Worm (Caenorhabditis elegans) whole organism, L4 larva: ENCODE results near the gene bcs-1.
A peak's percentile ranks its signal among the peaks of the same experiment; 100 is the strongest.

Experiments used
- F26F4.8 ChIP-seq: fragments of 200-800 bp; sonication (Bioruptor generic); conservative IDR thresholded peaks from 2 replicates; pipeline ENCODE4 v1.3.6; 2022; ENCODE audit warnings: missing genetic modification characterization, missing compliant biosample characterization
- T20F7.1 ChIP-seq: fragments of 200-800 bp; sonication (Bioruptor generic); optimal IDR thresholded peaks from 2 replicates; lab custom pipeline; 2018; ENCODE audit warnings: mild to moderate bottlenecking, missing genetic modification characterization, missing compliant biosample characterization
- Y48G9A.11 ChIP-seq: fragments of 200-800 bp; sonication (Bioruptor generic); IDR thresholded peaks from 2 replicates; pipeline ENCODE4 v1.3.6; 2022; ENCODE audit warnings: missing genetic modification reagents, missing genetic modification characterization, missing compliant biosample characterization
- Y75B8A.6 ChIP-seq: fragments of 200-800 bp; sonication (Bioruptor generic); IDR thresholded peaks from 2 replicates; pipeline ENCODE4 v1.3.6; 2022; ENCODE audit warnings: missing genetic modification reagents, missing genetic modification characterization, missing compliant biosample characterization
- ZK337.2 ChIP-seq: fragments of 200-800 bp; sonication (Bioruptor generic); IDR thresholded peaks from 2 replicates; pipeline ENCODE4 v1.3.6; 2022; ENCODE audit warnings: missing genetic modification reagents, missing genetic modification characterization, missing compliant biosample characterization
- ama-1 ChIP-seq: fragments of 150-350 bp; optimal IDR thresholded peaks from 2 replicates; lab custom pipeline; 2014; ENCODE audit warnings: inconsistent platforms, mixed read lengths
- ceh-28 ChIP-seq: fragments of 150-350 bp; optimal IDR thresholded peaks from 2 replicates; lab custom pipeline; 2014; ENCODE audit warnings: missing biosample characterization, missing genetic modification reagents, missing genetic modification characterization
- ceh-44 ChIP-seq: fragments of 200-800 bp; sonication (Bioruptor generic); IDR thresholded peaks from 2 replicates; pipeline ENCODE4 v1.3.6; 2022; ENCODE audit warnings: missing genetic modification reagents, missing genetic modification characterization, missing compliant biosample characterization
- ceh-62 ChIP-seq: sonication (generic microtip); optimal IDR thresholded peaks from 2 replicates; lab custom pipeline; 2017; ENCODE audit warnings: missing biosample characterization, missing genetic modification characterization
- ces-1 ChIP-seq: fragments of 150-350 bp; sonication (generic microtip); optimal IDR thresholded peaks from 4 replicates; lab custom pipeline; 2014; ENCODE audit warnings: missing biosample characterization, missing genetic modification reagents, missing genetic modification characterization
- cey-2 ChIP-seq: sonication (generic microtip); optimal IDR thresholded peaks from 3 replicates; lab custom pipeline; 2017; ENCODE audit warnings: missing genetic modification characterization, mild to moderate bottlenecking, missing compliant biosample characterization, antibody characterized with exemption, borderline replicate concordance; ENCODE audit not compliant: insufficient read depth
- dmd-9 ChIP-seq: fragments of 200-800 bp; sonication (Bioruptor generic); IDR thresholded peaks from 2 replicates; pipeline ENCODE4 v1.3.6; 2022; ENCODE audit warnings: missing genetic modification reagents, missing genetic modification characterization, missing compliant biosample characterization
- dpl-1 ChIP-seq: fragments of 150-350 bp; optimal IDR thresholded peaks from 2 replicates; lab custom pipeline; 2014; ENCODE audit warnings: missing biosample characterization, missing genetic modification reagents, missing genetic modification characterization
- duxl-1 ChIP-seq: sonication (generic microtip); optimal IDR thresholded peaks from 2 replicates; lab custom pipeline; 2016; ENCODE audit warnings: mild to moderate bottlenecking, missing genetic modification characterization, moderate library complexity, missing compliant biosample characterization; ENCODE audit not compliant: poor library complexity
- dve-1 ChIP-seq: sonication (generic microtip); optimal IDR thresholded peaks from 2 replicates; lab custom pipeline; 2017; ENCODE audit warnings: antibody characterized with exemption, mild to moderate bottlenecking, missing genetic modification characterization, missing compliant biosample characterization; ENCODE audit not compliant: insufficient read depth
- egl-43 ChIP-seq: fragments of 200-800 bp; sonication (Bioruptor generic); IDR thresholded peaks from 2 replicates; pipeline ENCODE4 v1.3.6; 2022; ENCODE audit warnings: missing genetic modification reagents, missing genetic modification characterization, missing compliant biosample characterization
- fos-1 ChIP-seq: fragments of 150-350 bp; optimal IDR thresholded peaks from 2 replicates; lab custom pipeline; 2014; ENCODE audit warnings: missing biosample characterization, missing genetic modification characterization
- hif-1 ChIP-seq, 2 experiments: sonication (generic microtip); optimal IDR thresholded peaks; 2 replicates each; lab custom pipeline; 2016 to 2017; ENCODE audit warnings: missing compliant biosample characterization in 2 of 2, missing genetic modification characterization in 2 of 2, missing genetic modification reagents in 2 of 2, missing genotype in 2 of 2, mild to moderate bottlenecking in 1 of 2
- hlh-11 ChIP-seq: fragments of 200-800 bp; sonication (Bioruptor generic); optimal IDR thresholded peaks from 2 replicates; lab custom pipeline; 2018; ENCODE audit warnings: mild to moderate bottlenecking, missing genetic modification characterization, missing compliant biosample characterization
- hlh-30 ChIP-seq: sonication (generic microtip); optimal IDR thresholded peaks from 2 replicates; lab custom pipeline; 2017; ENCODE audit warnings: antibody characterized with exemption, mild to moderate bottlenecking, missing genetic modification characterization, missing compliant biosample characterization; ENCODE audit not compliant: insufficient read depth
- hmg-1.1 ChIP-seq: fragments of 200-800 bp; sonication (Bioruptor generic); IDR thresholded peaks from 2 replicates; pipeline ENCODE4 v1.3.6; 2022; ENCODE audit warnings: missing genetic modification reagents, missing genetic modification characterization, missing compliant biosample characterization
- lim-7 ChIP-seq: fragments of 200-800 bp; sonication (Bioruptor generic); IDR thresholded peaks from 2 replicates; pipeline ENCODE4 v1.3.6; 2022; ENCODE audit warnings: missing genetic modification characterization, missing compliant biosample characterization
- lin-13 ChIP-seq: fragments of 150-350 bp; optimal IDR thresholded peaks from 2 replicates; lab custom pipeline; 2014; ENCODE audit warnings: missing biosample characterization, missing genetic modification reagents, missing genetic modification characterization
- lin-29 ChIP-seq: fragments of 200-800 bp; sonication (Bioruptor generic); IDR thresholded peaks from 2 replicates; pipeline ENCODE4 v1.3.6; 2022; ENCODE audit warnings: missing genetic modification reagents, missing genetic modification characterization, missing compliant biosample characterization
- lin-38 ChIP-seq: fragments of 200-800 bp; sonication (Bioruptor generic); IDR thresholded peaks from 2 replicates; pipeline ENCODE4 v1.3.6; 2022; ENCODE audit warnings: missing genetic modification reagents, missing genetic modification characterization, missing compliant biosample characterization
- lir-3 ChIP-seq: sonication (generic microtip); optimal IDR thresholded peaks from 2 replicates; lab custom pipeline; 2016; ENCODE audit warnings: mild to moderate bottlenecking, missing genetic modification characterization, missing compliant biosample characterization
- lsy-2 ChIP-seq, 2 experiments: fragments of 150-350 bp in 1 of 2; sonication (generic microtip) in 1 of 2; optimal IDR thresholded peaks; 2 replicates each; lab custom pipeline; 2014 to 2017; ENCODE audit warnings: missing biosample characterization in 2 of 2, missing genetic modification characterization in 2 of 2
- mdl-1 ChIP-seq, 2 experiments: fragments of 150-350 bp in 1 of 2; sonication (generic microtip) in 1 of 2; optimal IDR thresholded peaks; 2 replicates each; lab custom pipeline; 2014 to 2017; ENCODE audit warnings: missing biosample characterization in 2 of 2, missing genetic modification characterization in 2 of 2
- mep-1 ChIP-seq: fragments of 150-350 bp; sonication (generic microtip); optimal IDR thresholded peaks from 3 replicates; lab custom pipeline; 2014; ENCODE audit warnings: missing biosample characterization, missing genetic modification characterization
- mxl-3 ChIP-seq: fragments of 200-800 bp; sonication (Bioruptor generic); optimal IDR thresholded peaks from 2 replicates; lab custom pipeline; 2018; ENCODE audit warnings: mild to moderate bottlenecking, missing genetic modification characterization, missing compliant biosample characterization
- nhr-11 ChIP-seq: fragments of 150-350 bp; optimal IDR thresholded peaks from 2 replicates; lab custom pipeline; 2014; ENCODE audit warnings: missing biosample characterization, missing genetic modification characterization
- nhr-111 ChIP-seq: fragments of 200-800 bp; sonication (Bioruptor generic); optimal IDR thresholded peaks from 2 replicates; lab custom pipeline; 2018; ENCODE audit warnings: mild to moderate bottlenecking, missing genetic modification characterization, missing compliant biosample characterization
- nhr-237 ChIP-seq: sonication (generic microtip); optimal IDR thresholded peaks from 2 replicates; lab custom pipeline; 2017; ENCODE audit warnings: missing biosample characterization, missing genetic modification characterization
- nhr-25 ChIP-seq: sonication (generic microtip); optimal IDR thresholded peaks from 2 replicates; lab custom pipeline; 2017; ENCODE audit warnings: missing genetic modification characterization, mild to moderate bottlenecking, missing compliant biosample characterization, antibody characterized with exemption, moderate library complexity, borderline replicate concordance; ENCODE audit not compliant: insufficient read depth
- nhr-28 ChIP-seq: fragments of 150-350 bp; optimal IDR thresholded peaks from 2 replicates; lab custom pipeline; 2014; ENCODE audit warnings: missing biosample characterization, missing genetic modification characterization
- nhr-41 ChIP-seq: fragments of 200-800 bp; sonication (Bioruptor generic); IDR thresholded peaks from 2 replicates; pipeline ENCODE4 v1.3.6; 2022; ENCODE audit warnings: missing genetic modification reagents, missing genetic modification characterization, missing compliant biosample characterization
- nhr-42 ChIP-seq: fragments of 200-800 bp; sonication (Bioruptor generic); IDR thresholded peaks from 2 replicates; pipeline ENCODE4 v1.3.6; 2022; ENCODE audit warnings: missing genetic modification characterization, missing compliant biosample characterization
- nhr-76 ChIP-seq: fragments of 150-350 bp; optimal IDR thresholded peaks from 2 replicates; lab custom pipeline; 2014; ENCODE audit warnings: missing biosample characterization, missing genetic modification characterization
- nhr-77 ChIP-seq: fragments of 150-350 bp; optimal IDR thresholded peaks from 2 replicates; lab custom pipeline; 2014; ENCODE audit warnings: missing biosample characterization, missing genetic modification characterization
- php-3 ChIP-seq: fragments of 200-800 bp; sonication (Bioruptor generic); IDR thresholded peaks from 2 replicates; pipeline ENCODE4 v1.3.6; 2022; ENCODE audit warnings: missing genetic modification reagents, missing genetic modification characterization, missing compliant biosample characterization
- rbr-2 ChIP-seq: sonication (generic microtip); optimal IDR thresholded peaks from 2 replicates; lab custom pipeline; 2016; ENCODE audit warnings: missing genotype, missing genetic modification characterization, missing compliant biosample characterization
- snpc-1.2 ChIP-seq: fragments of 200-800 bp; sonication (Bioruptor generic); IDR thresholded peaks from 2 replicates; pipeline ENCODE4 v1.3.6; 2022; ENCODE audit warnings: missing genetic modification reagents, missing genetic modification characterization, missing compliant biosample characterization
- spr-3 ChIP-seq: fragments of 200-800 bp; sonication (Bioruptor generic); optimal IDR thresholded peaks from 2 replicates; lab custom pipeline; 2018; ENCODE audit warnings: mild to moderate bottlenecking, missing genetic modification characterization, missing compliant biosample characterization
- tag-97 ChIP-seq: fragments of 200-800 bp; sonication (Bioruptor generic); IDR thresholded peaks from 2 replicates; pipeline ENCODE4 v1.3.6; 2022; ENCODE audit warnings: missing genetic modification characterization, missing compliant biosample characterization
- tra-1 ChIP-seq: fragments of 200-800 bp; sonication (Bioruptor generic); IDR thresholded peaks from 2 replicates; pipeline ENCODE4 v1.3.6; 2022; ENCODE audit warnings: missing genetic modification reagents, missing genetic modification characterization, missing compliant biosample characterization
- zag-1 ChIP-seq: fragments of 150-350 bp; optimal IDR thresholded peaks from 2 replicates; lab custom pipeline; 2014; ENCODE audit warnings: missing biosample characterization, missing genetic modification characterization
- zfp-3 ChIP-seq: fragments of 200-800 bp; sonication (Bioruptor generic); conservative IDR thresholded peaks from 2 replicates; pipeline ENCODE4 v1.3.6; 2022; ENCODE audit warnings: missing genetic modification reagents, missing genetic modification characterization, missing compliant biosample characterization

bcs-1 gene

ce11 chrII:8583035-8583434 lies 12.2 kb downstream of the bcs-1 start:
- TF ChIP-seq nhr-42 (GFP tag; lab: Robert Waterston, UW) (no peak), hmg-1.1 (GFP tag; lab: Robert Waterston, UW) (no peak), lin-38 (GFP tag; lab: Robert Waterston, UW) (0 out of 2 replicates have a peak, but pooled peaks have one; percentile 28), ama-1 (lab: Kevin White, UChicago) (peak; percentile 58), hlh-30 (tag; lab: Kevin White, UChicago) (peak; percentile 7), dmd-9 (no peak)
- TF ChIP-seq, all 104 proteins: peak for 3

- TF ChIP-seq Y48G9A.11 (GFP tag; lab: Robert Waterston, UW) (no peak), lin-38 (GFP tag; lab: Robert Waterston, UW) (no peak), mdl-1 (tag; optimal IDR thresholded peaks at IDR 0.05; lab: Kevin White, UChicago) (peak in 1 of 2 experiments; percentile 55), lsy-2 (tag; optimal IDR thresholded peaks at IDR 0.05; lab: Kevin White, UChicago) (peak in 1 of 2 experiments; percentile 45), tag-97 (GFP tag; lab: Robert Waterston, UW) (no peak), snpc-1.2 (GFP tag; lab: Robert Waterston, UW) (no peak), mep-1 (tag; lab: Kevin White, UChicago) (peak; percentile 53), ces-1 (GFP tag; lab: Kevin White, UChicago) (no peak), ceh-28 (no peak), dmd-9 (no peak), Y75B8A.6 (GFP tag; lab: Robert Waterston, UW) (no peak), lin-13 (GFP tag; lab: Kevin White, UChicago) (no peak), lim-7 (GFP tag; lab: Robert Waterston, UW) (no peak), ZK337.2 (GFP tag; lab: Robert Waterston, UW) (no peak), cey-2 (no peak), nhr-28 (peak; percentile 16), mxl-3 (GFP tag; lab: Kevin White, UChicago) (peak; percentile 4), lin-29 (GFP tag; lab: Robert Waterston, UW) (no peak), dpl-1 (no peak), tra-1 (GFP tag; lab: Robert Waterston, UW) (no peak), egl-43 (no peak), rbr-2 (tag; lab: Kevin White, UChicago) (peak; percentile 18), ceh-62 (tag; lab: Kevin White, UChicago) (no peak), zag-1 (no peak), nhr-42 (GFP tag; lab: Robert Waterston, UW) (no peak), nhr-11 (tag; lab: Kevin White, UChicago) (no peak), lir-3 (no peak), nhr-25 (tag; lab: Kevin White, UChicago) (no peak), T20F7.1 (GFP tag; lab: Kevin White, UChicago) (no peak), hlh-30 (tag; lab: Kevin White, UChicago) (peak; percentile 57), F26F4.8 (GFP tag; lab: Robert Waterston, UW) (no peak), ceh-44 (GFP tag; lab: Robert Waterston, UW) (no peak), nhr-237 (tag; lab: Kevin White, UChicago) (no peak), hif-1 (tag; optimal IDR thresholded peaks at IDR 0.05; lab: Kevin White, UChicago) (peak in 1 of 2 experiments; percentile 24), nhr-77 (no peak), dve-1 (tag; lab: Kevin White, UChicago) (peak; percentile 31), nhr-41 (no peak), zfp-3 (GFP tag; lab: Robert Waterston, UW) (no peak), nhr-76 (no peak), fos-1 (no peak), php-3 (no peak), hlh-11 (tag; lab: Kevin White, UChicago) (peak; percentile 65), spr-3 (GFP tag; lab: Kevin White, UChicago) (no peak), duxl-1 (tag; lab: Kevin White, UChicago) (no peak), nhr-111 (GFP tag; lab: Kevin White, UChicago) (no peak)
Observed at ce11 chrII:8585036-8585627, 14.2 kb downstream of the bcs-1 start, which contains the start of gene F54C9.11. TSS of gene F54C9.11 (minus strand) at chrII:8585086.
